Worm (Caenorhabditis elegans) whole organism, L1 larva: ENCODE results near the gene F18G5.6.

ENCODE experiments used
- C04F5.9 ChIP-seq: sonication (generic microtip); optimal IDR thresholded peaks from 2 replicates; lab custom pipeline; 2016; ENCODE audit warnings: missing genetic modification characterization, missing compliant biosample characterization
- C16A3.4 ChIP-seq: fragments of 150-350 bp; optimal IDR thresholded peaks from 2 replicates; lab custom pipeline; 2014; ENCODE audit warnings: missing biosample characterization, missing genetic modification characterization
- F16B12.6 ChIP-seq: fragments of 150-350 bp; optimal IDR thresholded peaks from 2 replicates; lab custom pipeline; 2014; ENCODE audit warnings: missing biosample characterization, missing genetic modification characterization
- alr-1 ChIP-seq: fragments of 200-800 bp; sonication (Bioruptor generic); optimal IDR thresholded peaks from 2 replicates; lab custom pipeline; 2018; ENCODE audit warnings: borderline replicate concordance, mild to moderate bottlenecking, missing genetic modification characterization, missing compliant biosample characterization
- ama-1 ChIP-seq: fragments of 150-350 bp; optimal IDR thresholded peaks from 2 replicates; lab custom pipeline; 2014
- ceh-63 ChIP-seq: fragments of 200-800 bp; sonication (Bioruptor generic); optimal IDR thresholded peaks from 2 replicates; lab custom pipeline; 2018; ENCODE audit warnings: mild to moderate bottlenecking, missing genetic modification characterization, missing compliant biosample characterization
- ceh-82 ChIP-seq, 3 experiments: fragments of 150-350 bp in 1 of 3; sonication (generic microtip) in 2 of 3; optimal IDR thresholded peaks; 2 replicates each; lab custom pipeline; 2014 to 2017; ENCODE audit warnings: missing biosample characterization in 3 of 3, missing genetic modification characterization in 3 of 3
- ceh-88 ChIP-seq: fragments of 200-800 bp; sonication (Bioruptor generic); IDR thresholded peaks from 2 replicates; pipeline ENCODE4 v1.3.6; 2022; ENCODE audit warnings: missing genetic modification characterization, missing compliant biosample characterization
- ces-1 ChIP-seq: fragments of 150-350 bp; optimal IDR thresholded peaks from 2 replicates; lab custom pipeline; 2014; ENCODE audit warnings: missing biosample characterization, missing genetic modification reagents, missing genetic modification characterization
- dsc-1 ChIP-seq: sonication (generic microtip); optimal IDR thresholded peaks from 2 replicates; lab custom pipeline; 2016; ENCODE audit warnings: mild to moderate bottlenecking, missing genetic modification characterization, missing compliant biosample characterization
- egl-13 ChIP-seq: sonication (generic microtip); optimal IDR thresholded peaks from 2 replicates; lab custom pipeline; 2016; ENCODE audit warnings: missing genotype, missing genetic modification reagents, missing genetic modification characterization, missing compliant biosample characterization
- egl-27 ChIP-seq, 2 experiments: fragments of 150-350 bp in 1 of 2; sonication (generic microtip); optimal IDR thresholded peaks; 3 replicates each; lab custom pipeline; 2017 to 2018; ENCODE audit warnings: missing biosample characterization in 2 of 2, missing genetic modification characterization in 2 of 2, missing genetic modification reagents in 2 of 2
- elt-2 ChIP-seq: sonication (generic microtip); optimal IDR thresholded peaks from 2 replicates; lab custom pipeline; 2016; ENCODE audit warnings: missing genetic modification characterization, mild to moderate bottlenecking, inconsistent platforms, missing compliant biosample characterization, missing genetic modification reagents
- elt-3 ChIP-seq, 6 experiments: fragments of 150-350 bp in 1 of 6; sonication (generic microtip); optimal IDR thresholded peaks; 2 replicates each; lab custom pipeline; 2017 to 2018; ENCODE audit warnings: missing biosample characterization in 6 of 6, missing genetic modification characterization in 6 of 6, inconsistent platforms in 1 of 6
- ets-5 ChIP-seq: fragments of 200-800 bp; sonication (Bioruptor generic); IDR thresholded peaks from 2 replicates; pipeline ENCODE4 v1.3.6; 2022; ENCODE audit warnings: missing genetic modification characterization, missing compliant biosample characterization
- fkh-4 ChIP-seq: sonication (generic microtip); optimal IDR thresholded peaks from 2 replicates; lab custom pipeline; 2016; ENCODE audit warnings: missing compliant biosample characterization, missing genetic modification characterization, borderline replicate concordance
- fkh-8 ChIP-seq: sonication (generic microtip); optimal IDR thresholded peaks from 2 replicates; lab custom pipeline; 2016; ENCODE audit warnings: mild to moderate bottlenecking, missing genetic modification characterization, missing compliant biosample characterization
- fos-1 ChIP-seq: fragments of 150-350 bp; optimal IDR thresholded peaks from 2 replicates; lab custom pipeline; 2014; ENCODE audit warnings: missing biosample characterization, missing genetic modification characterization
- grh-1 ChIP-seq: fragments of 200-800 bp; sonication (Bioruptor generic); IDR thresholded peaks from 2 replicates; pipeline ENCODE4 v1.3.6; 2022; ENCODE audit warnings: missing genetic modification reagents, missing genetic modification characterization, missing compliant biosample characterization
- hlh-17 ChIP-seq: fragments of 200-800 bp; sonication (Bioruptor generic); optimal IDR thresholded peaks from 2 replicates; lab custom pipeline; 2018; ENCODE audit warnings: missing genetic modification characterization, mild to moderate bottlenecking, missing compliant biosample characterization, moderate library complexity, borderline replicate concordance
- irx-1 ChIP-seq: sonication (generic microtip); optimal IDR thresholded peaks from 2 replicates; lab custom pipeline; 2016; ENCODE audit warnings: missing genetic modification characterization, missing compliant biosample characterization
- jun-1 ChIP-seq: fragments of 150-350 bp; optimal IDR thresholded peaks from 2 replicates; lab custom pipeline; 2014; ENCODE audit warnings: missing biosample characterization, missing genetic modification reagents, missing genetic modification characterization
- lin-13 ChIP-seq: fragments of 150-350 bp; optimal IDR thresholded peaks from 2 replicates; lab custom pipeline; 2014; ENCODE audit warnings: missing biosample characterization, missing genetic modification reagents, missing genetic modification characterization
- lin-15B ChIP-seq: fragments of 150-350 bp; sonication (generic microtip); optimal IDR thresholded peaks from 3 replicates; lab custom pipeline; 2014; ENCODE audit warnings: missing biosample characterization, missing genetic modification characterization
- lin-35 ChIP-seq, 2 experiments: fragments of 150-350 bp; optimal IDR thresholded peaks; 2 replicates each; lab custom pipeline; 2014; ENCODE audit warnings: missing biosample characterization in 2 of 2, missing genetic modification characterization in 2 of 2, missing genetic modification reagents in 2 of 2
- lin-39 ChIP-seq: fragments of 150-350 bp; optimal IDR thresholded peaks from 2 replicates; lab custom pipeline; 2014; ENCODE audit warnings: missing biosample characterization, missing genetic modification reagents, missing genetic modification characterization
- mdl-1 ChIP-seq, 2 experiments: fragments of 150-350 bp; optimal IDR thresholded peaks; 2 replicates each; lab custom pipeline; 2014 to 2017; ENCODE audit warnings: missing biosample characterization in 2 of 2, missing genetic modification characterization in 2 of 2, inconsistent platforms in 1 of 2
- mef-2 ChIP-seq: fragments of 150-350 bp; optimal IDR thresholded peaks from 2 replicates; lab custom pipeline; 2014; ENCODE audit warnings: missing biosample characterization, missing genetic modification characterization
- nhr-20 ChIP-seq: sonication (generic microtip); optimal IDR thresholded peaks from 2 replicates; lab custom pipeline; 2016; ENCODE audit warnings: mild to moderate bottlenecking, missing genetic modification characterization, missing compliant biosample characterization
- nhr-28 ChIP-seq: fragments of 150-350 bp; optimal IDR thresholded peaks from 2 replicates; lab custom pipeline; 2014; ENCODE audit warnings: missing biosample characterization, missing genetic modification characterization
- nhr-47 ChIP-seq: sonication (generic microtip); optimal IDR thresholded peaks from 2 replicates; lab custom pipeline; 2016; ENCODE audit warnings: mild to moderate bottlenecking, missing genetic modification characterization, moderate library complexity, missing compliant biosample characterization
- nhr-71 ChIP-seq: sonication (generic microtip); optimal IDR thresholded peaks from 2 replicates; lab custom pipeline; 2016; ENCODE audit warnings: mild to moderate bottlenecking, missing genetic modification characterization, moderate library complexity, missing compliant biosample characterization
- nhr-76 ChIP-seq: sonication (generic microtip); optimal IDR thresholded peaks from 2 replicates; lab custom pipeline; 2017; ENCODE audit warnings: missing biosample characterization, missing genetic modification characterization
- nhr-77 ChIP-seq: fragments of 150-350 bp; optimal IDR thresholded peaks from 2 replicates; lab custom pipeline; 2014; ENCODE audit warnings: missing biosample characterization, missing genetic modification characterization
- nhr-84 ChIP-seq: sonication (generic microtip); optimal IDR thresholded peaks from 2 replicates; lab custom pipeline; 2017; ENCODE audit warnings: missing biosample characterization, missing genetic modification characterization
- pax-3 ChIP-seq: fragments of 200-800 bp; sonication (Bioruptor generic); optimal IDR thresholded peaks from 2 replicates; lab custom pipeline; 2018; ENCODE audit warnings: mild to moderate bottlenecking, missing genetic modification characterization, moderate library complexity, missing compliant biosample characterization
- pqm-1 ChIP-seq: sonication (generic microtip); optimal IDR thresholded peaks from 3 replicates; lab custom pipeline; 2017; ENCODE audit warnings: missing biosample characterization, missing genetic modification characterization
- rnt-1 ChIP-seq: sonication (generic microtip); optimal IDR thresholded peaks from 2 replicates; lab custom pipeline; 2016; ENCODE audit warnings: mild to moderate bottlenecking, missing genetic modification characterization, moderate library complexity, missing compliant biosample characterization
- skn-1 ChIP-seq: fragments of 150-350 bp; optimal IDR thresholded peaks from 2 replicates; lab custom pipeline; 2014; ENCODE audit warnings: missing biosample characterization, missing genetic modification characterization
- snpc-4 ChIP-seq: fragments of 150-350 bp; optimal IDR thresholded peaks from 2 replicates; lab custom pipeline; 2014; ENCODE audit warnings: missing biosample characterization, missing genetic modification characterization
- snu-23 ChIP-seq: sonication (generic microtip); optimal IDR thresholded peaks from 2 replicates; lab custom pipeline; 2016; ENCODE audit warnings: missing genetic modification characterization, missing compliant biosample characterization
- sox-4 ChIP-seq: sonication (generic microtip); optimal IDR thresholded peaks from 2 replicates; lab custom pipeline; 2016; ENCODE audit warnings: missing genetic modification characterization, missing compliant biosample characterization
- sptf-1 ChIP-seq: fragments of 150-350 bp; optimal IDR thresholded peaks from 2 replicates; lab custom pipeline; 2014; ENCODE audit warnings: missing biosample characterization, missing genetic modification characterization
- sup-37 ChIP-seq: fragments of 200-800 bp; sonication (Bioruptor generic); optimal IDR thresholded peaks from 2 replicates; lab custom pipeline; 2018; ENCODE audit warnings: mild to moderate bottlenecking, missing genetic modification characterization, missing compliant biosample characterization
- tlp-1 ChIP-seq: fragments of 150-350 bp; optimal IDR thresholded peaks from 2 replicates; lab custom pipeline; 2014; ENCODE audit warnings: missing biosample characterization, missing genetic modification characterization
- unc-130 ChIP-seq: fragments of 150-350 bp; optimal IDR thresholded peaks from 2 replicates; lab custom pipeline; 2017; ENCODE audit warnings: missing biosample characterization, missing genetic modification characterization, inconsistent platforms
- unc-62 ChIP-seq: fragments of 150-350 bp; optimal IDR thresholded peaks from 2 replicates; lab custom pipeline; 2014; ENCODE audit warnings: missing biosample characterization, missing genetic modification reagents, missing genetic modification characterization
- unc-86 ChIP-seq: sonication (generic microtip); optimal IDR thresholded peaks from 2 replicates; lab custom pipeline; 2016; ENCODE audit warnings: missing genetic modification characterization, missing compliant biosample characterization
- vab-15 ChIP-seq: sonication (generic microtip); optimal IDR thresholded peaks from 2 replicates; lab custom pipeline; 2017; ENCODE audit warnings: missing genotype, mild to moderate bottlenecking, missing genetic modification characterization, missing compliant biosample characterization
- xbp-1 ChIP-seq: sonication (generic microtip); optimal IDR thresholded peaks from 2 replicates; lab custom pipeline; 2016; ENCODE audit warnings: missing genetic modification characterization, missing compliant biosample characterization
- ztf-4 ChIP-seq: fragments of 150-350 bp; optimal IDR thresholded peaks from 2 replicates; lab custom pipeline; 2014; ENCODE audit warnings: missing biosample characterization, missing genetic modification characterization

Gene F18G5.6

DNA sequence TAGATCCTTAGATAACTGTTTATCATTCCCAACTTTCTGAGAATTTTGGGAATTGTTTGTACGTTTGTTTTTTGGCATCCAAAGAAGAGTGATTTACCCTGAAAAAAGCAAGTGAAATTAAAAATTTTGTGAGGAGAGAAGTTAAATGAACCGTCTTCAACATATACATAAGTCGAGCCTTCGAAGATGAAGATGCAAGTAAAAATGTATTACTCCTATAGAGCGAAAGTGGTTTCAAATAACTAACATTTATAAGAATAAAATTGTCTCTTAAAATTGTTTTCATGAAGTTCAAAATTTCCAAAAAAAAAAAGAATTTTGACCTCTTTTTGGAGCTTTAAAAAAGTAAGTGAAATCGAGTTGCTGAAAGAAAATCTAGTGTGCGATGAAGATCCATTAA lies 10.4 kb upstream of the F18G5.6 start, which contains the start of gene B0416.10:
B0416.10 (minus strand) TSS at position 101 of the 400 bp plus-strand sequence.
- TF ChIP-seq jun-1 (tag; lab: Kevin White, UChicago) (no peak), tlp-1 (tag; lab: Kevin White, UChicago) (no peak), irx-1 (tag; lab: Kevin White, UChicago) (no peak), nhr-20 (tag; lab: Kevin White, UChicago) (no peak), ztf-4 (tag; lab: Kevin White, UChicago) (no peak), rnt-1 (tag; lab: Kevin White, UChicago) (no peak), mdl-1 (tag; optimal IDR thresholded peaks at IDR 0.05; lab: Kevin White, UChicago) (no peak), fos-1 (tag; lab: Kevin White, UChicago) (no peak), nhr-71 (no peak), fkh-4 (tag; lab: Kevin White, UChicago) (no peak), unc-86 (tag; lab: Kevin White, UChicago) (no peak), lin-13 (GFP tag; lab: Kevin White, UChicago) (no peak), pqm-1 (no peak), ceh-88 (GFP tag; lab: Robert Waterston, UW) (no peak), ets-5 (no peak), grh-1 (GFP tag; lab: Robert Waterston, UW) (no peak), nhr-77 (no peak)

DNA sequence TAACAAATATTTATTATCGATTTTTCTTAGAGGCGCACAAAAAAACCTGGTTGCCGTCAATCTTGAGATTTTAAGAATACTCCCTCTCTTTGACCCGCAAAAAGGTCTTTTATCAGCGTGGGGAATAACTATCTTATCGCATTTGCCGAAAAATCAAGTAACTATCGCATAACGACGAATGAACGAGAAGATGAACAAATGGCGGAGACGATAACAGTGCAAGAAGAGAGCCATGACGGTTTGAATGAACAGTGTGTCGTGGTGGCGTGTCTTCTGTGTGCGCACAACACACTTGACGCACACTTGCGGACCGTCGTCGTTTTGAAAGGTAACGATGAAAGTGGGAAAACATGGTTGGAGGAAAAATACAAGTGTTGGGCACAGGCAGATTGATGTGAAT lies 7.8 kb upstream of the F18G5.6 start:
- TF ChIP-seq skn-1 (tag; lab: Kevin White, UChicago) (no peak), fkh-8 (tag; lab: Kevin White, UChicago) (no peak), irx-1 (tag; lab: Kevin White, UChicago) (no peak), ceh-63 (GFP tag; lab: Kevin White, UChicago) (no peak), F16B12.6 (tag; lab: Kevin White, UChicago) (peak; percentile 81), snpc-4 (tag; lab: Kevin White, UChicago) (no peak), nhr-76 (tag; lab: Kevin White, UChicago) (no peak), egl-13 (tag; lab: Kevin White, UChicago) (no peak), ztf-4 (tag; lab: Kevin White, UChicago) (no peak), nhr-77 (no peak), hlh-17 (no peak), sox-4 (no peak), xbp-1 (tag; lab: Kevin White, UChicago) (peak; percentile 1), lin-39 (tag; lab: Kevin White, UChicago) (no peak), ceh-88 (GFP tag; lab: Robert Waterston, UW) (no peak), ets-5 (no peak), elt-2 (tag; lab: Kevin White, UChicago) (peak; percentile 75), nhr-28 (tag; lab: Kevin White, UChicago) (no peak), nhr-84 (tag; lab: Kevin White, UChicago) (no peak), nhr-47 (no peak), ceh-82 (tag; optimal IDR thresholded peaks at IDR 0.05; lab: Kevin White, UChicago) (peak in 1 of 3 experiments; percentile 39), vab-15 (tag; lab: Kevin White, UChicago) (no peak), alr-1 (tag; lab: Kevin White, UChicago) (no peak), ama-1 (lab: Kevin White, UChicago) (no peak), unc-130 (no peak), sup-37 (GFP tag; lab: Kevin White, UChicago) (no peak), sptf-1 (tag; lab: Kevin White, UChicago) (no peak), elt-3 (tag; optimal IDR thresholded peaks at IDR 0.05; lab: Kevin White, UChicago) (peak in 3 of 6 experiments; percentile 4 to 42 (median 14)), C16A3.4 (tag; lab: Kevin White, UChicago) (peak; percentile 20), ces-1 (GFP tag; lab: Kevin White, UChicago) (no peak), dsc-1 (tag; lab: Kevin White, UChicago) (no peak), egl-27 (tag; optimal IDR thresholded peaks at IDR 0.05; lab: Kevin White, UChicago) (no peak), jun-1 (tag; lab: Kevin White, UChicago) (peak; percentile 27), mef-2 (tag; lab: Kevin White, UChicago) (no peak), C04F5.9 (tag; lab: Kevin White, UChicago) (no peak), lin-35 (GFP tag; optimal IDR thresholded peaks at IDR 0.05; lab: Kevin White, UChicago) (peak in 1 of 2 experiments; percentile 58), tlp-1 (tag; lab: Kevin White, UChicago) (no peak), pax-3 (tag; lab: Kevin White, UChicago) (no peak), unc-62 (no peak), snu-23 (GFP tag; lab: Kevin White, UChicago) (peak; percentile 48), fos-1 (tag; lab: Kevin White, UChicago) (no peak), lin-15B (no peak), nhr-71 (peak; percentile 39)
